Worm (Caenorhabditis elegans) whole organism, L4/young adult: ENCODE results near the gene srbc-29.

Source experiments
- W03F9.2 ChIP-seq: fragments of 150-350 bp; optimal IDR thresholded peaks from 2 replicates; lab custom pipeline; 2014; ENCODE audit warnings: missing biosample characterization, missing genetic modification characterization
- dao-5 ChIP-seq: sonication (generic microtip); optimal IDR thresholded peaks from 2 replicates; lab custom pipeline; 2016; ENCODE audit warnings: missing genotype, missing genetic modification characterization, moderate library complexity, missing compliant biosample characterization

- TF ChIP-seq dao-5 (tag; lab: Kevin White, UChicago) (no peak), W03F9.2 (no peak)
Measured at ce11 chrV:3431535-3431990, 39.1 kb downstream of the srbc-29 start, which contains the start of the genes T20D4.19 and srj-9.
